Worm (Caenorhabditis elegans) whole organism, L4 larva: ENCODE measurements around the gene Y69E1A.4.

Experiments used
- D1046.2 ChIP-seq: fragments of 200-800 bp; sonication (Bioruptor generic); IDR thresholded peaks from 2 replicates; pipeline ENCODE4 v1.3.6; 2022; ENCODE audit warnings: missing genetic modification characterization, missing compliant biosample characterization
- F44E2.7 ChIP-seq: fragments of 200-800 bp; sonication (Bioruptor generic); IDR thresholded peaks from 2 replicates; pipeline ENCODE4 v2.1.2; 2022; ENCODE audit warnings: missing genetic modification characterization, missing compliant biosample characterization
- T20F7.1 ChIP-seq: fragments of 200-800 bp; sonication (Bioruptor generic); optimal IDR thresholded peaks from 2 replicates; lab custom pipeline; 2018; ENCODE audit warnings: mild to moderate bottlenecking, missing genetic modification characterization, missing compliant biosample characterization
- Y48G9A.11 ChIP-seq: fragments of 200-800 bp; sonication (Bioruptor generic); IDR thresholded peaks from 2 replicates; pipeline ENCODE4 v1.3.6; 2022; ENCODE audit warnings: missing genetic modification reagents, missing genetic modification characterization, missing compliant biosample characterization
- Y5F2A.4 ChIP-seq: fragments of 200-800 bp; sonication (Bioruptor generic); optimal IDR thresholded peaks from 2 replicates; lab custom pipeline; 2018; ENCODE audit warnings: mild to moderate bottlenecking, missing genetic modification characterization, missing compliant biosample characterization
- Y75B8A.6 ChIP-seq: fragments of 200-800 bp; sonication (Bioruptor generic); IDR thresholded peaks from 2 replicates; pipeline ENCODE4 v1.3.6; 2022; ENCODE audit warnings: missing genetic modification reagents, missing genetic modification characterization, missing compliant biosample characterization
- ZK337.2 ChIP-seq: fragments of 200-800 bp; sonication (Bioruptor generic); IDR thresholded peaks from 2 replicates; pipeline ENCODE4 v1.3.6; 2022; ENCODE audit warnings: missing genetic modification reagents, missing genetic modification characterization, missing compliant biosample characterization
- ZK546.5 ChIP-seq, 2 experiments: sonication (generic microtip); optimal IDR thresholded peaks; 2 replicates each; lab custom pipeline; 2017; ENCODE audit warnings: missing biosample characterization in 2 of 2, missing genetic modification characterization in 2 of 2
- aly-2 ChIP-seq: sonication (generic microtip); optimal IDR thresholded peaks from 2 replicates; lab custom pipeline; 2018; ENCODE audit warnings: missing biosample characterization, missing genetic modification characterization
- ama-1 ChIP-seq: fragments of 150-350 bp; optimal IDR thresholded peaks from 2 replicates; lab custom pipeline; 2014; ENCODE audit warnings: inconsistent platforms, mixed read lengths
- attf-4 ChIP-seq: sonication (generic microtip); optimal IDR thresholded peaks from 3 replicates; lab custom pipeline; 2017; ENCODE audit warnings: missing biosample characterization, missing genetic modification characterization
- ceh-20 ChIP-seq: fragments of 200-800 bp; sonication (Bioruptor generic); IDR thresholded peaks from 2 replicates; pipeline ENCODE4 v1.3.6; 2022; ENCODE audit warnings: missing genetic modification reagents, missing genetic modification characterization, missing compliant biosample characterization
- ceh-44 ChIP-seq: fragments of 200-800 bp; sonication (Bioruptor generic); IDR thresholded peaks from 2 replicates; pipeline ENCODE4 v1.3.6; 2022; ENCODE audit warnings: missing genetic modification reagents, missing genetic modification characterization, missing compliant biosample characterization
- ceh-62 ChIP-seq: sonication (generic microtip); optimal IDR thresholded peaks from 2 replicates; lab custom pipeline; 2017; ENCODE audit warnings: missing biosample characterization, missing genetic modification characterization
- ces-1 ChIP-seq: fragments of 150-350 bp; sonication (generic microtip); optimal IDR thresholded peaks from 4 replicates; lab custom pipeline; 2014; ENCODE audit warnings: missing biosample characterization, missing genetic modification reagents, missing genetic modification characterization
- ctbp-1 ChIP-seq: fragments of 200-800 bp; sonication (Bioruptor generic); IDR thresholded peaks from 2 replicates; pipeline ENCODE4 v1.3.6; 2022; ENCODE audit warnings: missing genetic modification reagents, missing genetic modification characterization, missing compliant biosample characterization
- daf-19 ChIP-seq: fragments of 200-800 bp; sonication (Bioruptor generic); conservative IDR thresholded peaks from 2 replicates; pipeline ENCODE4 v1.3.6; 2022; ENCODE audit warnings: missing genetic modification characterization, missing compliant biosample characterization
- daf-8 ChIP-seq: fragments of 200-800 bp; sonication (Bioruptor generic); IDR thresholded peaks from 2 replicates; pipeline ENCODE4 v1.3.6; 2022; ENCODE audit warnings: missing genetic modification characterization, missing compliant biosample characterization
- dmd-6 ChIP-seq: fragments of 200-800 bp; sonication (Bioruptor generic); IDR thresholded peaks from 2 replicates; pipeline ENCODE4 v1.3.6; 2022; ENCODE audit warnings: missing genetic modification reagents, missing genetic modification characterization, missing compliant biosample characterization
- dmd-9 ChIP-seq: fragments of 200-800 bp; sonication (Bioruptor generic); IDR thresholded peaks from 2 replicates; pipeline ENCODE4 v1.3.6; 2022; ENCODE audit warnings: missing genetic modification reagents, missing genetic modification characterization, missing compliant biosample characterization
- dve-1 ChIP-seq: sonication (generic microtip); optimal IDR thresholded peaks from 2 replicates; lab custom pipeline; 2017; ENCODE audit warnings: antibody characterized with exemption, mild to moderate bottlenecking, missing genetic modification characterization, missing compliant biosample characterization; ENCODE audit not compliant: insufficient read depth
- egl-43 ChIP-seq: fragments of 200-800 bp; sonication (Bioruptor generic); IDR thresholded peaks from 2 replicates; pipeline ENCODE4 v1.3.6; 2022; ENCODE audit warnings: missing genetic modification reagents, missing genetic modification characterization, missing compliant biosample characterization
- fos-1 ChIP-seq: fragments of 150-350 bp; optimal IDR thresholded peaks from 2 replicates; lab custom pipeline; 2014; ENCODE audit warnings: missing biosample characterization, missing genetic modification characterization
- gei-8 ChIP-seq: fragments of 200-800 bp; sonication (Bioruptor generic); optimal IDR thresholded peaks from 2 replicates; lab custom pipeline; 2018; ENCODE audit warnings: mild to moderate bottlenecking, missing genetic modification characterization, missing compliant biosample characterization
- hif-1 ChIP-seq, 2 experiments: sonication (generic microtip); optimal IDR thresholded peaks; 2 replicates each; lab custom pipeline; 2016 to 2017; ENCODE audit warnings: missing compliant biosample characterization in 2 of 2, missing genetic modification characterization in 2 of 2, missing genetic modification reagents in 2 of 2, missing genotype in 2 of 2, mild to moderate bottlenecking in 1 of 2
- hlh-11 ChIP-seq: fragments of 200-800 bp; sonication (Bioruptor generic); optimal IDR thresholded peaks from 2 replicates; lab custom pipeline; 2018; ENCODE audit warnings: mild to moderate bottlenecking, missing genetic modification characterization, missing compliant biosample characterization
- hlh-30 ChIP-seq: sonication (generic microtip); optimal IDR thresholded peaks from 2 replicates; lab custom pipeline; 2017; ENCODE audit warnings: antibody characterized with exemption, mild to moderate bottlenecking, missing genetic modification characterization, missing compliant biosample characterization; ENCODE audit not compliant: insufficient read depth
- lin-1 ChIP-seq: fragments of 200-800 bp; sonication (Bioruptor generic); IDR thresholded peaks from 2 replicates; pipeline ENCODE4 v1.3.6; 2022; ENCODE audit warnings: missing genetic modification reagents, missing genetic modification characterization, missing compliant biosample characterization
- lin-15B ChIP-seq: fragments of 150-350 bp; sonication (generic microtip); optimal IDR thresholded peaks from 3 replicates; lab custom pipeline; 2014; ENCODE audit warnings: missing biosample characterization, missing genetic modification characterization
- lin-29 ChIP-seq: fragments of 200-800 bp; sonication (Bioruptor generic); IDR thresholded peaks from 2 replicates; pipeline ENCODE4 v1.3.6; 2022; ENCODE audit warnings: missing genetic modification reagents, missing genetic modification characterization, missing compliant biosample characterization
- lir-3 ChIP-seq: sonication (generic microtip); optimal IDR thresholded peaks from 2 replicates; lab custom pipeline; 2016; ENCODE audit warnings: mild to moderate bottlenecking, missing genetic modification characterization, missing compliant biosample characterization
- madf-9 ChIP-seq: fragments of 200-800 bp; sonication (Bioruptor generic); conservative IDR thresholded peaks from 2 replicates; pipeline ENCODE4 v1.3.6; 2022; ENCODE audit warnings: missing genetic modification reagents, missing genetic modification characterization, missing compliant biosample characterization
- mdl-1 ChIP-seq, 2 experiments: fragments of 150-350 bp in 1 of 2; sonication (generic microtip) in 1 of 2; optimal IDR thresholded peaks; 2 replicates each; lab custom pipeline; 2014 to 2017; ENCODE audit warnings: missing biosample characterization in 2 of 2, missing genetic modification characterization in 2 of 2
- mdt-29 ChIP-seq: fragments of 200-800 bp; sonication (Bioruptor generic); IDR thresholded peaks from 2 replicates; pipeline ENCODE4 v1.3.6; 2022; ENCODE audit warnings: missing genetic modification reagents, missing genetic modification characterization, missing compliant biosample characterization
- nhr-10 ChIP-seq: fragments of 150-350 bp; optimal IDR thresholded peaks from 2 replicates; lab custom pipeline; 2014; ENCODE audit warnings: missing biosample characterization, missing genetic modification characterization
- nhr-102 ChIP-seq: sonication (generic microtip); optimal IDR thresholded peaks from 2 replicates; lab custom pipeline; 2016; ENCODE audit warnings: mild to moderate bottlenecking, missing genetic modification characterization, moderate library complexity, missing compliant biosample characterization
- nhr-111 ChIP-seq: fragments of 200-800 bp; sonication (Bioruptor generic); optimal IDR thresholded peaks from 2 replicates; lab custom pipeline; 2018; ENCODE audit warnings: mild to moderate bottlenecking, missing genetic modification characterization, missing compliant biosample characterization
- nhr-28 ChIP-seq: fragments of 150-350 bp; optimal IDR thresholded peaks from 2 replicates; lab custom pipeline; 2014; ENCODE audit warnings: missing biosample characterization, missing genetic modification characterization
- nhr-42 ChIP-seq: fragments of 200-800 bp; sonication (Bioruptor generic); IDR thresholded peaks from 2 replicates; pipeline ENCODE4 v1.3.6; 2022; ENCODE audit warnings: missing genetic modification characterization, missing compliant biosample characterization
- nhr-6 ChIP-seq: fragments of 150-350 bp; optimal IDR thresholded peaks from 2 replicates; lab custom pipeline; 2014; ENCODE audit warnings: missing biosample characterization, missing genetic modification characterization
- nhr-77 ChIP-seq: fragments of 150-350 bp; optimal IDR thresholded peaks from 2 replicates; lab custom pipeline; 2014; ENCODE audit warnings: missing biosample characterization, missing genetic modification characterization
- php-3 ChIP-seq: fragments of 200-800 bp; sonication (Bioruptor generic); IDR thresholded peaks from 2 replicates; pipeline ENCODE4 v1.3.6; 2022; ENCODE audit warnings: missing genetic modification reagents, missing genetic modification characterization, missing compliant biosample characterization
- sdz-12 ChIP-seq: fragments of 200-800 bp; sonication (Bioruptor generic); optimal IDR thresholded peaks from 2 replicates; lab custom pipeline; 2018; ENCODE audit warnings: mild to moderate bottlenecking, missing genetic modification characterization, missing compliant biosample characterization
- set-16 ChIP-seq: fragments of 200-800 bp; sonication (Bioruptor generic); IDR thresholded peaks from 2 replicates; pipeline ENCODE4 v1.3.6; 2022; ENCODE audit warnings: missing genetic modification reagents, missing genetic modification characterization, missing compliant biosample characterization
- skn-1 ChIP-seq: fragments of 150-350 bp; optimal IDR thresholded peaks from 2 replicates; lab custom pipeline; 2014; ENCODE audit warnings: missing biosample characterization, missing genetic modification characterization
- snpc-1.2 ChIP-seq: fragments of 200-800 bp; sonication (Bioruptor generic); IDR thresholded peaks from 2 replicates; pipeline ENCODE4 v1.3.6; 2022; ENCODE audit warnings: missing genetic modification reagents, missing genetic modification characterization, missing compliant biosample characterization
- snpc-4 ChIP-seq: fragments of 150-350 bp; optimal IDR thresholded peaks from 2 replicates; lab custom pipeline; 2014; ENCODE audit warnings: missing biosample characterization, missing genetic modification characterization
- spr-3 ChIP-seq: fragments of 200-800 bp; sonication (Bioruptor generic); optimal IDR thresholded peaks from 2 replicates; lab custom pipeline; 2018; ENCODE audit warnings: mild to moderate bottlenecking, missing genetic modification characterization, missing compliant biosample characterization
- tra-1 ChIP-seq: fragments of 200-800 bp; sonication (Bioruptor generic); IDR thresholded peaks from 2 replicates; pipeline ENCODE4 v1.3.6; 2022; ENCODE audit warnings: missing genetic modification reagents, missing genetic modification characterization, missing compliant biosample characterization
- unc-39 ChIP-seq: sonication (generic microtip); optimal IDR thresholded peaks from 2 replicates; lab custom pipeline; 2017; ENCODE audit warnings: missing biosample characterization, missing genetic modification characterization

Y69E1A.4 gene

ce11 chrIV:10933777-10934546, 21.1 kb upstream of the Y69E1A.4 start:
- no peak for TF ChIP-seq unc-39 (tag; lab: Kevin White, UChicago)
- TF ChIP-seq ces-1 (GFP tag; lab: Kevin White, UChicago): no peak
- peak; percentile 40 for TF ChIP-seq gei-8 (GFP tag; lab: Kevin White, UChicago)
- no peak for TF ChIP-seq set-16 (GFP tag; lab: Robert Waterston, UW)
- TF ChIP-seq nhr-42 (GFP tag; lab: Robert Waterston, UW): no peak
- TF ChIP-seq D1046.2 (GFP tag; lab: Robert Waterston, UW): no peak
- no peak for TF ChIP-seq nhr-6 (tag; lab: Kevin White, UChicago)
- no peak for TF ChIP-seq Y75B8A.6
- peak; percentile 70 for TF ChIP-seq nhr-77 (tag; lab: Kevin White, UChicago)
- TF ChIP-seq dve-1 (tag; lab: Kevin White, UChicago): peak; percentile 70
- TF ChIP-seq skn-1 (tag; lab: Kevin White, UChicago): no peak
- TF ChIP-seq hlh-11 (tag; lab: Kevin White, UChicago): peak; percentile 54
- no peak for TF ChIP-seq nhr-10 (tag; lab: Kevin White, UChicago)
- no peak for TF ChIP-seq snpc-4 (tag; lab: Kevin White, UChicago)
- no peak for TF ChIP-seq mdl-1 (tag; optimal IDR thresholded peaks at IDR 0.05; lab: Kevin White, UChicago)
- no peak for TF ChIP-seq Y48G9A.11
- TF ChIP-seq php-3 (GFP tag; lab: Robert Waterston, UW): no peak; the same call in 1 of the 2 replicates
- peak; percentile 51 for TF ChIP-seq mdt-29
- TF ChIP-seq madf-9: no peak
- peak; percentile 62 for TF ChIP-seq tra-1 (GFP tag; lab: Robert Waterston, UW)
- TF ChIP-seq ctbp-1 (GFP tag; lab: Robert Waterston, UW): peak; percentile 58; the same call in 1 of the 2 replicates
- TF ChIP-seq ceh-20 (GFP tag; lab: Robert Waterston, UW): no peak
- TF ChIP-seq ceh-62 (tag; lab: Kevin White, UChicago): no peak
- TF ChIP-seq fos-1: no peak
- no peak for TF ChIP-seq daf-19 (GFP tag; lab: Robert Waterston, UW)
- peak; percentile 63 for TF ChIP-seq T20F7.1 (GFP tag; lab: Kevin White, UChicago)
- TF ChIP-seq snpc-1.2 (GFP tag; lab: Robert Waterston, UW): no peak
- no peak for TF ChIP-seq aly-2 (tag; lab: Kevin White, UChicago)
- TF ChIP-seq Y5F2A.4: no peak
- TF ChIP-seq ZK337.2 (GFP tag; lab: Robert Waterston, UW): no peak
- no peak for TF ChIP-seq egl-43 (GFP tag; lab: Robert Waterston, UW)
- TF ChIP-seq lir-3 (tag; lab: Kevin White, UChicago): no peak
- no peak for TF ChIP-seq ZK546.5 (tag; optimal IDR thresholded peaks at IDR 0.05; lab: Kevin White, UChicago)
- peak in 1 of 2 experiments; percentile 23 for TF ChIP-seq hif-1 (tag; optimal IDR thresholded peaks at IDR 0.05; lab: Kevin White, UChicago)
- TF ChIP-seq ceh-44 (GFP tag; lab: Robert Waterston, UW): no peak
- TF ChIP-seq lin-1 (GFP tag; lab: Robert Waterston, UW): peak; percentile 7; the same call in 1 of the 2 replicates
- TF ChIP-seq spr-3 (GFP tag; lab: Kevin White, UChicago): peak; percentile 61
- no peak for TF ChIP-seq dmd-9 (GFP tag; lab: Robert Waterston, UW)
- TF ChIP-seq lin-15B (tag; lab: Kevin White, UChicago): no peak
- TF ChIP-seq nhr-111: peak; percentile 6
- no peak for TF ChIP-seq attf-4 (tag; lab: Kevin White, UChicago)
- TF ChIP-seq dmd-6: 0 out of 2 replicates have a peak, but pooled peaks have one; percentile 8
- peak; percentile 35 for TF ChIP-seq nhr-102 (tag; lab: Kevin White, UChicago)
- TF ChIP-seq hlh-30 (tag; lab: Kevin White, UChicago): peak; percentile 35
- TF ChIP-seq lin-29: no peak
- TF ChIP-seq F44E2.7: no peak
- peak; percentile 65 for TF ChIP-seq ama-1 (lab: Kevin White, UChicago)
- TF ChIP-seq nhr-28 (tag; lab: Kevin White, UChicago): no peak
- no peak for TF ChIP-seq daf-8 (GFP tag; lab: Robert Waterston, UW)
- peak; percentile 78 for TF ChIP-seq sdz-12
